Fruit fly (Drosophila melanogaster) whole organism, prepupa: ENCODE measurements around the gene Tis11.
A peak's percentile ranks its signal among the peaks of the same experiment; 100 is the strongest.

ENCODE experiments used
- Blimp-1 ChIP-seq: fragments of 200-800 bp; sonication (Bioruptor generic); optimal IDR thresholded peaks from 3 replicates; lab custom pipeline; 2017; ENCODE audit warnings: missing biosample characterization, missing genetic modification characterization, mild to moderate bottlenecking, moderate library complexity, missing genetic modification reagents
- CG11294 ChIP-seq: fragments of 200-800 bp; sonication (Bioruptor generic); IDR thresholded peaks from 2 replicates; pipeline ENCODE4 v1.3.6; 2022; ENCODE audit warnings: missing biosample characterization, missing genetic modification characterization
- CG11762 ChIP-seq: fragments of 200-800 bp; sonication (Bioruptor generic); optimal IDR thresholded peaks from 3 replicates; lab custom pipeline; 2016; ENCODE audit warnings: missing biosample characterization, missing genetic modification characterization; ENCODE audit not compliant: insufficient read depth
- CG1621 ChIP-seq: fragments of 200-800 bp; sonication (Bioruptor generic); optimal IDR thresholded peaks from 3 replicates; lab custom pipeline; 2018; ENCODE audit warnings: missing biosample characterization, mild to moderate bottlenecking, missing genetic modification characterization
- CG31627 ChIP-seq: fragments of 200-800 bp; sonication (Bioruptor generic); optimal IDR thresholded peaks from 3 replicates; lab custom pipeline; 2016; ENCODE audit warnings: missing biosample characterization, missing genetic modification characterization
- CG34406 ChIP-seq: fragments of 200-800 bp; sonication (Bioruptor generic); optimal IDR thresholded peaks from 3 replicates; lab custom pipeline; 2016; ENCODE audit warnings: missing biosample characterization, missing genetic modification characterization
- CG4318 ChIP-seq: fragments of 200-800 bp; sonication (Bioruptor generic); optimal IDR thresholded peaks from 3 replicates; lab custom pipeline; 2017; ENCODE audit warnings: missing biosample characterization, mild to moderate bottlenecking, missing genetic modification characterization
- CG6163 ChIP-seq: fragments of 200-800 bp; sonication (Bioruptor generic); IDR thresholded peaks from 3 replicates; pipeline ENCODE4 v1.3.6; 2022; ENCODE audit warnings: missing biosample characterization, missing genetic modification characterization
- CG6276 ChIP-seq: fragments of 200-800 bp; sonication (Bioruptor generic); optimal IDR thresholded peaks from 2 replicates; lab custom pipeline; 2017; ENCODE audit warnings: missing biosample characterization, mild to moderate bottlenecking, missing genetic modification characterization
- CG6854 ChIP-seq: fragments of 200-800 bp; sonication (Bioruptor generic); optimal IDR thresholded peaks from 2 replicates; lab custom pipeline; 2017; ENCODE audit warnings: missing biosample characterization, mild to moderate bottlenecking, missing genetic modification characterization
- CG7368 ChIP-seq: fragments of 200-800 bp; sonication (Bioruptor generic); optimal IDR thresholded peaks from 3 replicates; lab custom pipeline; 2016; ENCODE audit warnings: missing biosample characterization, missing genetic modification characterization
- CG8119 ChIP-seq: fragments of 200-800 bp; sonication (Bioruptor generic); IDR thresholded peaks from 3 replicates; pipeline ENCODE4 v1.3.6; 2022; ENCODE audit warnings: missing biosample characterization, missing genetic modification characterization
- CG8632 ChIP-seq: fragments of 200-800 bp; sonication (Bioruptor generic); optimal IDR thresholded peaks from 3 replicates; lab custom pipeline; 2016; ENCODE audit warnings: missing biosample characterization, missing genetic modification characterization
- Eip75B ChIP-seq: fragments of 200-800 bp; sonication (Bioruptor generic); optimal IDR thresholded peaks from 3 replicates; lab custom pipeline; 2016; ENCODE audit warnings: missing biosample characterization, missing genetic modification characterization
- Eip78C ChIP-seq: fragments of 200-800 bp; sonication (Bioruptor generic); peaks from one replicate; lab custom pipeline; 2016; ENCODE audit warnings: missing biosample characterization, missing genetic modification characterization
- Eip93F ChIP-seq: fragments of 200-800 bp; sonication (Bioruptor generic); optimal IDR thresholded peaks from 2 replicates; lab custom pipeline; 2016; ENCODE audit warnings: missing biosample characterization, mild to moderate bottlenecking, missing genetic modification characterization
- Ets21C ChIP-seq: fragments of 200-800 bp; sonication (Bioruptor generic); optimal IDR thresholded peaks from 3 replicates; lab custom pipeline; 2016; ENCODE audit warnings: missing biosample characterization, missing genetic modification characterization
- Ets96B ChIP-seq: fragments of 200-800 bp; optimal IDR thresholded peaks from 2 replicates; lab custom pipeline; 2019; ENCODE audit warnings: missing biosample characterization, mild to moderate bottlenecking, missing genetic modification characterization, moderate library complexity
- Hr39 ChIP-seq: fragments of 200-800 bp; sonication (Bioruptor generic); optimal IDR thresholded peaks from 2 replicates; lab custom pipeline; 2016; ENCODE audit warnings: missing biosample characterization, missing genetic modification characterization
- Hr4 ChIP-seq: fragments of 200-800 bp; sonication (Bioruptor generic); optimal IDR thresholded peaks from 3 replicates; lab custom pipeline; 2016; ENCODE audit warnings: missing biosample characterization, missing genetic modification characterization
- Lpt ChIP-seq: fragments of 200-800 bp; sonication (Bioruptor generic); optimal IDR thresholded peaks from 3 replicates; lab custom pipeline; 2016; ENCODE audit warnings: missing biosample characterization, missing genetic modification characterization
- Met ChIP-seq: fragments of 200-800 bp; sonication (Bioruptor generic); optimal IDR thresholded peaks from 3 replicates; lab custom pipeline; 2016; ENCODE audit warnings: missing biosample characterization, missing genetic modification characterization
- Smox ChIP-seq: fragments of 200-800 bp; sonication (Bioruptor generic); optimal IDR thresholded peaks from 3 replicates; lab custom pipeline; 2016; ENCODE audit warnings: missing biosample characterization, missing genetic modification characterization
- Sox102F ChIP-seq: fragments of 200-800 bp; sonication (Bioruptor generic); optimal IDR thresholded peaks from 2 replicates; lab custom pipeline; 2016; ENCODE audit warnings: missing biosample characterization, mild to moderate bottlenecking, missing genetic modification characterization
- Sox15 ChIP-seq: fragments of 200-800 bp; sonication (Bioruptor generic); optimal IDR thresholded peaks from 3 replicates; lab custom pipeline; 2016; ENCODE audit warnings: missing biosample characterization, missing genetic modification characterization
- acj6 ChIP-seq: fragments of 200-800 bp; sonication (Bioruptor generic); optimal IDR thresholded peaks from 3 replicates; lab custom pipeline; 2016; ENCODE audit warnings: missing biosample characterization, missing genetic modification characterization
- dsx ChIP-seq: fragments of 200-800 bp; optimal IDR thresholded peaks from 3 replicates; lab custom pipeline; 2019; ENCODE audit warnings: missing biosample characterization, mild to moderate bottlenecking, missing genetic modification characterization, moderate library complexity; ENCODE audit not compliant: poor library complexity, severe bottlenecking
- eg ChIP-seq: fragments of 200-800 bp; sonication (Bioruptor generic); IDR thresholded peaks from 3 replicates; pipeline ENCODE4 v1.3.6; 2022; ENCODE audit warnings: missing biosample characterization, missing genetic modification characterization
- fkh ChIP-seq: fragments of 200-800 bp; sonication (Bioruptor generic); optimal IDR thresholded peaks from 3 replicates; lab custom pipeline; 2017; ENCODE audit warnings: missing biosample characterization, mild to moderate bottlenecking, missing genetic modification characterization, moderate library complexity
- pdm3 ChIP-seq: fragments of 200-800 bp; sonication (Bioruptor generic); optimal IDR thresholded peaks from 3 replicates; lab custom pipeline; 2016; ENCODE audit warnings: missing biosample characterization, missing genetic modification characterization
- spab ChIP-seq: fragments of 200-800 bp; sonication (Bioruptor generic); optimal IDR thresholded peaks from 2 replicates; lab custom pipeline; 2017; ENCODE audit warnings: missing biosample characterization, mild to moderate bottlenecking, missing genetic modification characterization, missing genetic modification reagents
- ss ChIP-seq, 2 experiments: fragments of 200-800 bp; sonication (Bioruptor generic); optimal IDR thresholded peaks; 2 replicates in 1 of 2; 3 replicates in 1 of 2; lab custom pipeline; 2017 to 2018; ENCODE audit warnings: mild to moderate bottlenecking in 2 of 2, missing biosample characterization in 2 of 2, missing genetic modification characterization in 2 of 2, moderate library complexity in 1 of 2
- svp ChIP-seq: fragments of 200-800 bp; sonication (Bioruptor generic); peaks from one replicate; lab custom pipeline; 2016; ENCODE audit warnings: missing biosample characterization, missing genetic modification characterization
- vri ChIP-seq: fragments of 200-800 bp; sonication (Bioruptor generic); optimal IDR thresholded peaks from 3 replicates; lab custom pipeline; 2016; ENCODE audit warnings: missing biosample characterization, mild to moderate bottlenecking, missing genetic modification characterization

Tis11 gene

dm6 chrX:12719152-12719779, 60.1 kb downstream of the Tis11 start (continued):
- TF ChIP-seq Sox15 (GFP tag; lab: Kevin White, UChicago): peak; percentile 83
- TF ChIP-seq CG4318 (GFP tag; lab: Kevin White, UChicago): no peak
- TF ChIP-seq Eip93F (GFP tag; lab: Kevin White, UChicago): peak; percentile 24
- peak; percentile 86 for TF ChIP-seq Met
- peak; percentile 41 for TF ChIP-seq Blimp-1
- peak; percentile 87 for TF ChIP-seq CG1621 (tag; lab: Kevin White, UChicago)
- TF ChIP-seq Hr4 (GFP tag; lab: Kevin White, UChicago): peak; percentile 82
- peak; percentile 88 for TF ChIP-seq pdm3
- peak; percentile 68 for TF ChIP-seq vri (GFP tag; lab: Kevin White, UChicago)
- TF ChIP-seq CG11294 (GFP tag; lab: Robert Waterston, UW): peak; percentile 74
- TF ChIP-seq CG6854 (GFP tag; lab: Kevin White, UChicago): peak; percentile 2
- peak; percentile 85 for TF ChIP-seq spab (GFP tag; lab: Kevin White, UChicago)
- peak; percentile 87 for TF ChIP-seq Ets96B
- peak; percentile 90 for TF ChIP-seq svp
- peak; percentile 80 for TF ChIP-seq Sox102F

DNA sequence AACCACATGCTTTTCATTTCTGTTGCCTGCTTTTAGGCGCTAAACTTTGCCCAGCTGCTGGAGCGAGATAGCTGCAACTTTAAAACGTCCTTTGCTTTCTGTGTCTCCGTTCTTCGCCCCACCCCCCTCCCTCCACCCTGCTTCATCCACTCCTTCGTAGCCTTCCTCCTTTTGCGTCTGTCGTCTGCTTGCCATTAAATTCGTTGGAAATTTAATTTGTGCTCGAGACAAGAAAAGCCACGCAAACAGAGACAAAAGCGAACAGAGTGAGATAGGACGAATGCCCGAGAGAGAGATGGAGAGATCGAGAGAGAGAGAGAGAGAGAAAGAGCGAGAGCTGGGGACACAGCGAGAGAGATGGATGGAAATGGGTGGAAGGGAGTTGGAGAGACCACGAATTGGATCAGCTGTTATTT, 60.7 kb downstream of the Tis11 start:
- TF ChIP-seq CG6163 (GFP tag; lab: Robert Waterston, UW) (peak; percentile 37; the same call in 1 of the 3 replicates), Eip78C (GFP tag; lab: Kevin White, UChicago) (peak; percentile 63), dsx (peak; percentile 6), Lpt (GFP tag; lab: Kevin White, UChicago) (no peak), CG6276 (GFP tag; lab: Kevin White, UChicago) (no peak)

dm6 chrX:12721111-12721869, 62.1 kb downstream of the Tis11 start:
- TF ChIP-seq Hr39 (GFP tag; lab: Kevin White, UChicago) (no peak), Ets96B (no peak), CG6854 (GFP tag; lab: Kevin White, UChicago) (no peak), eg (GFP tag; lab: Robert Waterston, UW) (0 out of 3 replicates have a peak, but pooled peaks have one; percentile 31), Ets21C (GFP tag; lab: Kevin White, UChicago) (no peak), CG8119 (GFP tag; lab: Robert Waterston, UW) (peak; percentile 16; the same call in 1 of the 3 replicates)

dm6 chrX:12722009-12722408, 62.8 kb downstream of the Tis11 start:
- TF ChIP-seq Hr4 (GFP tag; lab: Kevin White, UChicago) (no peak), CG7368 (GFP tag; lab: Kevin White, UChicago) (no peak), CG11762 (GFP tag; lab: Kevin White, UChicago) (no peak), fkh (GFP tag; lab: Kevin White, UChicago) (no peak), pdm3 (no peak), CG34406 (no peak), CG8632 (GFP tag; lab: Kevin White, UChicago) (no peak), ss (GFP tag; optimal IDR thresholded peaks at IDR 0.05; lab: Kevin White, UChicago) (no peak), Eip75B (GFP tag; lab: Kevin White, UChicago) (no peak), CG6276 (GFP tag; lab: Kevin White, UChicago) (no peak), Smox (no peak), CG11294 (GFP tag; lab: Robert Waterston, UW) (no peak), dsx (no peak), acj6 (GFP tag; lab: Kevin White, UChicago) (no peak), CG31627 (no peak)
